Worm (Caenorhabditis elegans) whole organism, L4 larva: ENCODE data around the gene T19C3.4.

Experiments used
- F10B5.3 ChIP-seq: sonication (generic microtip); optimal IDR thresholded peaks from 2 replicates; lab custom pipeline; 2016; ENCODE audit warnings: mild to moderate bottlenecking, missing genetic modification characterization, missing compliant biosample characterization
- F26F4.8 ChIP-seq: fragments of 200-800 bp; sonication (Bioruptor generic); conservative IDR thresholded peaks from 2 replicates; pipeline ENCODE4 v1.3.6; 2022; ENCODE audit warnings: missing genetic modification characterization, missing compliant biosample characterization
- F37D6.2 ChIP-seq: sonication (generic microtip); optimal IDR thresholded peaks from 2 replicates; lab custom pipeline; 2016; ENCODE audit warnings: mild to moderate bottlenecking, missing genetic modification characterization, missing compliant biosample characterization
- F49E8.2 ChIP-seq: sonication (generic microtip); optimal IDR thresholded peaks from 2 replicates; lab custom pipeline; 2016; ENCODE audit warnings: missing compliant biosample characterization, mild to moderate bottlenecking, missing genetic modification characterization, borderline replicate concordance
- R02D3.7 ChIP-seq: fragments of 150-350 bp; sonication (generic microtip); optimal IDR thresholded peaks from 3 replicates; lab custom pipeline; 2014; ENCODE audit warnings: missing biosample characterization, missing genetic modification characterization
- Y105C5A.15 ChIP-seq: fragments of 200-800 bp; sonication (Bioruptor generic); IDR thresholded peaks from 2 replicates; pipeline ENCODE4 v1.3.6; 2022; ENCODE audit warnings: missing genetic modification characterization, missing compliant biosample characterization
- aha-1 ChIP-seq: fragments of 150-350 bp; peaks from one replicate; lab custom pipeline; 2014; ENCODE audit warnings: missing biosample characterization, missing genetic modification characterization
- aly-2 ChIP-seq: sonication (generic microtip); optimal IDR thresholded peaks from 2 replicates; lab custom pipeline; 2018; ENCODE audit warnings: missing biosample characterization, missing genetic modification characterization
- ama-1 ChIP-seq: fragments of 150-350 bp; optimal IDR thresholded peaks from 2 replicates; lab custom pipeline; 2014; ENCODE audit warnings: inconsistent platforms, mixed read lengths
- attf-4 ChIP-seq: sonication (generic microtip); optimal IDR thresholded peaks from 3 replicates; lab custom pipeline; 2017; ENCODE audit warnings: missing biosample characterization, missing genetic modification characterization
- ceh-20 ChIP-seq: fragments of 200-800 bp; sonication (Bioruptor generic); IDR thresholded peaks from 2 replicates; pipeline ENCODE4 v1.3.6; 2022; ENCODE audit warnings: missing genetic modification reagents, missing genetic modification characterization, missing compliant biosample characterization
- ceh-44 ChIP-seq: fragments of 200-800 bp; sonication (Bioruptor generic); IDR thresholded peaks from 2 replicates; pipeline ENCODE4 v1.3.6; 2022; ENCODE audit warnings: missing genetic modification reagents, missing genetic modification characterization, missing compliant biosample characterization
- dmd-6 ChIP-seq: fragments of 200-800 bp; sonication (Bioruptor generic); IDR thresholded peaks from 2 replicates; pipeline ENCODE4 v1.3.6; 2022; ENCODE audit warnings: missing genetic modification reagents, missing genetic modification characterization, missing compliant biosample characterization
- duxl-1 ChIP-seq: sonication (generic microtip); optimal IDR thresholded peaks from 2 replicates; lab custom pipeline; 2016; ENCODE audit warnings: mild to moderate bottlenecking, missing genetic modification characterization, moderate library complexity, missing compliant biosample characterization; ENCODE audit not compliant: poor library complexity
- egl-27 ChIP-seq: sonication (generic microtip); optimal IDR thresholded peaks from 3 replicates; lab custom pipeline; 2017; ENCODE audit warnings: missing biosample characterization, missing genetic modification reagents, missing genetic modification characterization
- fkh-10 ChIP-seq: fragments of 150-350 bp; optimal IDR thresholded peaks from 2 replicates; lab custom pipeline; 2014; ENCODE audit warnings: missing biosample characterization, missing genetic modification reagents, missing genetic modification characterization
- gei-8 ChIP-seq: fragments of 200-800 bp; sonication (Bioruptor generic); optimal IDR thresholded peaks from 2 replicates; lab custom pipeline; 2018; ENCODE audit warnings: mild to moderate bottlenecking, missing genetic modification characterization, missing compliant biosample characterization
- hif-1 ChIP-seq, 2 experiments: sonication (generic microtip); optimal IDR thresholded peaks; 2 replicates each; lab custom pipeline; 2016 to 2017; ENCODE audit warnings: missing compliant biosample characterization in 2 of 2, missing genetic modification characterization in 2 of 2, missing genetic modification reagents in 2 of 2, missing genotype in 2 of 2, mild to moderate bottlenecking in 1 of 2
- hlh-30 ChIP-seq: sonication (generic microtip); optimal IDR thresholded peaks from 2 replicates; lab custom pipeline; 2017; ENCODE audit warnings: antibody characterized with exemption, mild to moderate bottlenecking, missing genetic modification characterization, missing compliant biosample characterization; ENCODE audit not compliant: insufficient read depth
- lin-1 ChIP-seq: fragments of 200-800 bp; sonication (Bioruptor generic); IDR thresholded peaks from 2 replicates; pipeline ENCODE4 v1.3.6; 2022; ENCODE audit warnings: missing genetic modification reagents, missing genetic modification characterization, missing compliant biosample characterization
- lin-39 ChIP-seq: fragments of 150-350 bp; optimal IDR thresholded peaks from 2 replicates; lab custom pipeline; 2014; ENCODE audit warnings: missing biosample characterization, missing genetic modification reagents, missing genetic modification characterization
- lsy-2 ChIP-seq, 2 experiments: fragments of 150-350 bp in 1 of 2; sonication (generic microtip) in 1 of 2; optimal IDR thresholded peaks; 2 replicates each; lab custom pipeline; 2014 to 2017; ENCODE audit warnings: missing biosample characterization in 2 of 2, missing genetic modification characterization in 2 of 2
- mdl-1 ChIP-seq, 2 experiments: fragments of 150-350 bp in 1 of 2; sonication (generic microtip) in 1 of 2; optimal IDR thresholded peaks; 2 replicates each; lab custom pipeline; 2014 to 2017; ENCODE audit warnings: missing biosample characterization in 2 of 2, missing genetic modification characterization in 2 of 2
- mdt-29 ChIP-seq: fragments of 200-800 bp; sonication (Bioruptor generic); IDR thresholded peaks from 2 replicates; pipeline ENCODE4 v1.3.6; 2022; ENCODE audit warnings: missing genetic modification reagents, missing genetic modification characterization, missing compliant biosample characterization
- mep-1 ChIP-seq: fragments of 150-350 bp; sonication (generic microtip); optimal IDR thresholded peaks from 3 replicates; lab custom pipeline; 2014; ENCODE audit warnings: missing biosample characterization, missing genetic modification characterization
- mes-2 ChIP-seq: sonication (generic microtip); optimal IDR thresholded peaks from 2 replicates; lab custom pipeline; 2016; ENCODE audit warnings: missing genotype, mild to moderate bottlenecking, missing genetic modification characterization, missing compliant biosample characterization; ENCODE audit not compliant: poor library complexity, severe bottlenecking
- mxl-2 ChIP-seq: fragments of 200-800 bp; sonication (Bioruptor generic); conservative IDR thresholded peaks from 2 replicates; pipeline ENCODE4 v1.3.6; 2022; ENCODE audit warnings: missing genetic modification reagents, missing genetic modification characterization, missing compliant biosample characterization
- mxl-3 ChIP-seq: fragments of 200-800 bp; sonication (Bioruptor generic); optimal IDR thresholded peaks from 2 replicates; lab custom pipeline; 2018; ENCODE audit warnings: mild to moderate bottlenecking, missing genetic modification characterization, missing compliant biosample characterization
- nhr-10 ChIP-seq: fragments of 150-350 bp; optimal IDR thresholded peaks from 2 replicates; lab custom pipeline; 2014; ENCODE audit warnings: missing biosample characterization, missing genetic modification characterization
- nhr-102 ChIP-seq: sonication (generic microtip); optimal IDR thresholded peaks from 2 replicates; lab custom pipeline; 2016; ENCODE audit warnings: mild to moderate bottlenecking, missing genetic modification characterization, moderate library complexity, missing compliant biosample characterization
- nhr-237 ChIP-seq: sonication (generic microtip); optimal IDR thresholded peaks from 2 replicates; lab custom pipeline; 2017; ENCODE audit warnings: missing biosample characterization, missing genetic modification characterization
- nhr-41 ChIP-seq: fragments of 200-800 bp; sonication (Bioruptor generic); IDR thresholded peaks from 2 replicates; pipeline ENCODE4 v1.3.6; 2022; ENCODE audit warnings: missing genetic modification reagents, missing genetic modification characterization, missing compliant biosample characterization
- nhr-48 ChIP-seq: sonication (generic microtip); optimal IDR thresholded peaks from 2 replicates; lab custom pipeline; 2016; ENCODE audit warnings: mild to moderate bottlenecking, missing genetic modification characterization, missing compliant biosample characterization
- nhr-6 ChIP-seq: fragments of 150-350 bp; optimal IDR thresholded peaks from 2 replicates; lab custom pipeline; 2014; ENCODE audit warnings: missing biosample characterization, missing genetic modification characterization
- pha-4 ChIP-seq, 2 experiments: fragments of 150-350 bp in 1 of 2; fragments of 200-800 bp in 1 of 2; sonication (Bioruptor generic) in 1 of 2; IDR thresholded peaks in 1 of 2; optimal IDR thresholded peaks in 1 of 2; 2 replicates each; pipeline versions ENCODE4 v1.3.6 to Lab custom; 2014 to 2022; ENCODE audit warnings: missing genetic modification characterization in 2 of 2, missing genetic modification reagents in 2 of 2, missing biosample characterization in 1 of 2, missing compliant biosample characterization in 1 of 2
- php-3 ChIP-seq: fragments of 200-800 bp; sonication (Bioruptor generic); IDR thresholded peaks from 2 replicates; pipeline ENCODE4 v1.3.6; 2022; ENCODE audit warnings: missing genetic modification reagents, missing genetic modification characterization, missing compliant biosample characterization
- pqm-1 ChIP-seq: sonication (generic microtip); optimal IDR thresholded peaks from 2 replicates; lab custom pipeline; 2017; ENCODE audit warnings: missing biosample characterization, missing genetic modification characterization
- rbr-2 ChIP-seq: sonication (generic microtip); optimal IDR thresholded peaks from 2 replicates; lab custom pipeline; 2016; ENCODE audit warnings: missing genotype, missing genetic modification characterization, missing compliant biosample characterization
- set-16 ChIP-seq: fragments of 200-800 bp; sonication (Bioruptor generic); IDR thresholded peaks from 2 replicates; pipeline ENCODE4 v1.3.6; 2022; ENCODE audit warnings: missing genetic modification reagents, missing genetic modification characterization, missing compliant biosample characterization
- snpc-4 ChIP-seq: fragments of 150-350 bp; optimal IDR thresholded peaks from 2 replicates; lab custom pipeline; 2014; ENCODE audit warnings: missing biosample characterization, missing genetic modification characterization
- spr-3 ChIP-seq: fragments of 200-800 bp; sonication (Bioruptor generic); optimal IDR thresholded peaks from 2 replicates; lab custom pipeline; 2018; ENCODE audit warnings: mild to moderate bottlenecking, missing genetic modification characterization, missing compliant biosample characterization
- tag-97 ChIP-seq: fragments of 200-800 bp; sonication (Bioruptor generic); IDR thresholded peaks from 2 replicates; pipeline ENCODE4 v1.3.6; 2022; ENCODE audit warnings: missing genetic modification characterization, missing compliant biosample characterization
- tra-1 ChIP-seq: fragments of 200-800 bp; sonication (Bioruptor generic); IDR thresholded peaks from 2 replicates; pipeline ENCODE4 v1.3.6; 2022; ENCODE audit warnings: missing genetic modification reagents, missing genetic modification characterization, missing compliant biosample characterization
- unc-130 ChIP-seq: sonication (generic microtip); optimal IDR thresholded peaks from 2 replicates; lab custom pipeline; 2016; ENCODE audit warnings: missing genetic modification reagents, missing genetic modification characterization, missing compliant biosample characterization
- unc-62 ChIP-seq, 3 experiments: fragments of 150-350 bp in 1 of 3; sonication (generic microtip); optimal IDR thresholded peaks in 2 of 3; peaks in 1 of 3; 1 replicate in 1 of 3; 2 replicates in 2 of 3; lab custom pipeline; 2014 to 2017; ENCODE audit warnings: missing biosample characterization in 3 of 3, missing genetic modification characterization in 3 of 3, missing genetic modification reagents in 3 of 3, missing genotype in 1 of 3
- zag-1 ChIP-seq: fragments of 150-350 bp; optimal IDR thresholded peaks from 2 replicates; lab custom pipeline; 2014; ENCODE audit warnings: missing biosample characterization, missing genetic modification characterization
- zfp-2 ChIP-seq: sonication (generic microtip); optimal IDR thresholded peaks from 2 replicates; lab custom pipeline; 2016; ENCODE audit warnings: mild to moderate bottlenecking, missing genetic modification characterization, missing compliant biosample characterization
- zip-11 ChIP-seq: fragments of 200-800 bp; sonication (Bioruptor generic); IDR thresholded peaks from 2 replicates; pipeline ENCODE4 v1.3.6; 2022; ENCODE audit warnings: missing genetic modification characterization, missing compliant biosample characterization
- zip-2 ChIP-seq: fragments of 150-350 bp; optimal IDR thresholded peaks from 2 replicates; lab custom pipeline; 2014; ENCODE audit warnings: missing biosample characterization, missing genetic modification characterization

Gene T19C3.4

DNA sequence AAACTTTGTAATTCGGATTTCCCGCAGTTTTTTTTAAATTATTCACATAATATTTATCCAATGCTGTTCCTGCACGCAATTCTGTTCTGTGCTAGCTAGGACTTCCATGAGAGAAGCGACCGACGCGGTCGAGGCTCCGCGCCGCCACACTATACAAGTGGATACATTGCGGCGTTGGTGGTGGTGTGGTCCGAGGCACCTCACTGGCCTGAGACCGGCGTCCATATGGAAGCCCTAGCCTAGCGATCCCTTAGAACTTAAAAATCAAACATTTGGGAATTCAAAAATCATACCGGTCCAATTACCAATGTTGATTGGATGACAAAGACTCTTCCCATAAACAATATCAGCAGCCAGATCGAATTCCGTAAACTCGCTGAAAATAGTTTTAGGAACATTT, 6.0 kb upstream of the T19C3.4 start:
- TF ChIP-seq dmd-6 = no peak
- TF ChIP-seq aha-1 (tag; lab: Kevin White, UChicago) = peak; percentile 56

DNA sequence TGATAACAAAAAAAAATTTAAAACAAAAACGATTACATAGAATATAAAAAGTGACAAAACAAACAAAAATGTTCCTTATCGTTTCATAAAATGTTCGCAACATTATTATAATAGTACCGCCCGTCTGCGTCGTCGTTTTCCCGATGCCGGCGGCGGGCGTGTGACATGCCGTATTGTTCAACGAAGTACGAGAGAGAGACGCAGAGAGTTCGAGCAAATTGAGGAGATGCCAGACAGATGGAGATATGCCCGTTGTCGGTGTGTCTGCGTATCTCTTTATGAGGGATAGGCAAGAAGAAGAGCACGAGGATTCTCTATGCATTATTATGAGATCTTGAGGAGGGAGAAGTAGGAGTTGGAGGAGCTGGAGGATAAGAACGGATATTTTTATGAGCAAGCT, 3.7 kb upstream of the T19C3.4 start:
- TF ChIP-seq fkh-10 (GFP tag; lab: Kevin White, UChicago) = peak; percentile 25
- peak; percentile 7 for TF ChIP-seq F37D6.2 (tag; lab: Kevin White, UChicago)
- peak; percentile 99 for TF ChIP-seq aha-1 (tag; lab: Kevin White, UChicago)
- TF ChIP-seq F26F4.8 (GFP tag; lab: Robert Waterston, UW) = no peak
- TF ChIP-seq lin-1 (GFP tag; lab: Robert Waterston, UW) = peak; percentile 73; the same call in 1 of the 2 replicates
- no peak for TF ChIP-seq zag-1
- TF ChIP-seq nhr-6 (tag; lab: Kevin White, UChicago) = peak; percentile 90
- peak; percentile 83 for TF ChIP-seq nhr-48 (tag; lab: Kevin White, UChicago)
- no peak for TF ChIP-seq lin-39 (tag; lab: Kevin White, UChicago)
- TF ChIP-seq mxl-2 (GFP tag; lab: Robert Waterston, UW) = no peak
- TF ChIP-seq tag-97 (GFP tag; lab: Robert Waterston, UW) = no peak
- no peak for TF ChIP-seq spr-3 (GFP tag; lab: Kevin White, UChicago)
- TF ChIP-seq unc-130 (GFP tag; lab: Kevin White, UChicago) = no peak
- TF ChIP-seq snpc-4 (tag; lab: Kevin White, UChicago) = no peak
- peak; percentile 98 for TF ChIP-seq mxl-3 (GFP tag; lab: Kevin White, UChicago)
- no peak for TF ChIP-seq zip-11 (GFP tag; lab: Robert Waterston, UW)
- no peak for TF ChIP-seq ceh-44
- TF ChIP-seq mdl-1 (tag; optimal IDR thresholded peaks at IDR 0.05; lab: Kevin White, UChicago) = peak; percentile 60 to 96
- no peak for TF ChIP-seq ama-1
- peak; percentile 94 for TF ChIP-seq mep-1 (tag; lab: Kevin White, UChicago)
- TF ChIP-seq set-16 (GFP tag; lab: Robert Waterston, UW) = peak; percentile 65; the same call in 1 of the 2 replicates
- TF ChIP-seq pha-4 (GFP tag; IDR thresholded peaks at IDR 0.05; lab: Robert Waterston, UW) = peak; percentile 78
- TF ChIP-seq pha-4 (tag; optimal IDR thresholded peaks at IDR 0.05; lab: Kevin White, UChicago) = no peak
- peak in 1 of 2 experiments; percentile 42 for TF ChIP-seq unc-62 (GFP tag; optimal IDR thresholded peaks at IDR 0.05 in 1 of 2; lab: Kevin White, UChicago)
- TF ChIP-seq unc-62 (tag; optimal IDR thresholded peaks at IDR 0.05; lab: Kevin White, UChicago) = no peak
- TF ChIP-seq gei-8 (GFP tag; lab: Kevin White, UChicago) = peak; percentile 63
- TF ChIP-seq tra-1 (GFP tag; lab: Robert Waterston, UW) = peak; percentile 77
- peak; percentile 93 for TF ChIP-seq php-3 (GFP tag; lab: Robert Waterston, UW)
- TF ChIP-seq mes-2 (tag; lab: Kevin White, UChicago) = peak; percentile 65
- TF ChIP-seq zfp-2 (tag; lab: Kevin White, UChicago) = no peak
- peak; percentile 42 for TF ChIP-seq duxl-1
- TF ChIP-seq nhr-10 (tag; lab: Kevin White, UChicago) = no peak
- TF ChIP-seq nhr-237 (tag; lab: Kevin White, UChicago) = no peak
- TF ChIP-seq hlh-30 (tag; lab: Kevin White, UChicago) = peak; percentile 98
- TF ChIP-seq pqm-1 (tag; lab: Kevin White, UChicago) = peak; percentile 97
- TF ChIP-seq rbr-2 (tag; lab: Kevin White, UChicago) = peak; percentile 80
- no peak for TF ChIP-seq aly-2
- no peak for TF ChIP-seq F49E8.2 (tag; lab: Kevin White, UChicago)
- no peak for TF ChIP-seq Y105C5A.15 (GFP tag; lab: Robert Waterston, UW)
- no peak for TF ChIP-seq R02D3.7 (tag; lab: Kevin White, UChicago)
- 0 out of 2 replicates have a peak, but pooled peaks have one; percentile 22 for TF ChIP-seq nhr-41
- TF ChIP-seq egl-27 = peak; percentile 26
- peak; percentile 86 for TF ChIP-seq ceh-20 (GFP tag; lab: Robert Waterston, UW)
- TF ChIP-seq hif-1 (tag; optimal IDR thresholded peaks at IDR 0.05; lab: Kevin White, UChicago) = peak in 1 of 2 experiments; percentile 81
- TF ChIP-seq zip-2 = no peak
- TF ChIP-seq attf-4 (tag; lab: Kevin White, UChicago) = no peak
- TF ChIP-seq nhr-102 = peak; percentile 78
- TF ChIP-seq lsy-2 (tag; optimal IDR thresholded peaks at IDR 0.05; lab: Kevin White, UChicago) = peak; percentile 57 to 80
- TF ChIP-seq F10B5.3 = no peak
- no peak for TF ChIP-seq mdt-29
